Worm (Caenorhabditis elegans): ENCODE measurements around the gene nhr-21.
A peak's percentile ranks its signal among the peaks of the same experiment; 100 is the strongest.

The nhr-21 gene

ce11 chrII:7393922-7394689, 55.1 kb downstream of the nhr-21 start (continued):
- TF ChIP-seq lin-26 (GFP tag; IDR thresholded peaks at IDR 0.05) (0 out of 2 replicates have a peak, but pooled peaks have one; percentile 20), F23B12.7 (tag; optimal IDR thresholded peaks at IDR 0.05; ENCODE audit: insufficient read depth) (no peak), F33H1.4 (GFP tag; IDR thresholded peaks at IDR 0.05) (peak; percentile 85)

ce11 chrII:7394690-7395054, 55.6 kb downstream of the nhr-21 start, which contains the start of gene bath-44:
TSS of gene bath-44 (plus strand) at chrII:7394955.
- TF ChIP-seq F49E8.2 (tag; optimal IDR thresholded peaks at IDR 0.05; ENCODE audit: insufficient read depth) (no peak), ztf-26 (tag; optimal IDR thresholded peaks at IDR 0.05) (no peak), tbx-9 (tag; optimal IDR thresholded peaks at IDR 0.05; ENCODE audit: borderline replicate concordance) (no peak), hrde-1 (tag; optimal IDR thresholded peaks at IDR 0.05; ENCODE audit: borderline replicate concordance) (no peak), athp-1 (tag; optimal IDR thresholded peaks at IDR 0.05) (no peak), Y53G8AR.9 (GFP tag; conservative IDR thresholded peaks at IDR 0.05) (no peak)

- no peak for TF ChIP-seq mcd-1 (GFP tag; IDR thresholded peaks at IDR 0.05)
- no peak for TF ChIP-seq hlh-12 (tag; optimal IDR thresholded peaks at IDR 0.05)
- no peak for TF ChIP-seq unc-62 (GFP tag; optimal IDR thresholded peaks at IDR 0.05)
Measured at ce11 chrII:7396081-7396480, 57.1 kb downstream of the nhr-21 start.

- no peak for TF ChIP-seq egrh-3 (GFP tag; IDR thresholded peaks at IDR 0.05)
- TF ChIP-seq Y95B8A.8 (GFP tag; IDR thresholded peaks at IDR 0.05), result no peak
- TF ChIP-seq lin-35 (GFP tag; optimal IDR thresholded peaks at IDR 0.05), result no peak
- TF ChIP-seq efl-1 (GFP tag; optimal IDR thresholded peaks at IDR 0.05), result peak; percentile 8
- TF ChIP-seq Y53F4B.3 (GFP tag; IDR thresholded peaks at IDR 0.05), result no peak
- TF ChIP-seq Y56A3A.18 (GFP tag; IDR thresholded peaks at IDR 0.05), result no peak
- TF ChIP-seq madf-6 (GFP tag; IDR thresholded peaks at IDR 0.05), result 0 out of 2 replicates have a peak, but pooled peaks have one; percentile 17
- no peak for TF ChIP-seq ztf-6 (GFP tag; IDR thresholded peaks at IDR 0.05)
- TF ChIP-seq snpc-4 (GFP tag; optimal IDR thresholded peaks at IDR 0.05), result no peak
- TF ChIP-seq snpc-4 (tag; optimal IDR thresholded peaks at IDR 0.05), result peak in 2 of 4 experiments; percentile 8 to 18
- no peak for TF ChIP-seq ztf-25 (GFP tag; IDR thresholded peaks at IDR 0.05)
- TF ChIP-seq nfyb-1 (GFP tag; IDR thresholded peaks at IDR 0.05), result no peak
- TF ChIP-seq dpl-1 (GFP tag; optimal IDR thresholded peaks at IDR 0.05), result no peak
- no peak for TF ChIP-seq cebp-1 (GFP tag; IDR thresholded peaks at IDR 0.05)
- peak; percentile 29 for TF ChIP-seq cebp-1 (tag; optimal IDR thresholded peaks at IDR 0.05)
- no peak for TF ChIP-seq ama-1 (optimal IDR thresholded peaks at IDR 0.05)
- TF ChIP-seq ama-1 (GFP tag; optimal IDR thresholded peaks at IDR 0.05), result peak in 1 of 2 experiments; percentile 13
- no peak for TF ChIP-seq hlh-12 (tag; optimal IDR thresholded peaks at IDR 0.05)
- TF ChIP-seq F23B12.7 (tag; optimal IDR thresholded peaks at IDR 0.05; ENCODE audit: insufficient read depth), result no peak
- TF ChIP-seq hsf-1 (GFP tag; IDR thresholded peaks at IDR 0.05), result no peak
Measured at ce11 chrII:7397273-7397840, 58.3 kb downstream of the nhr-21 start.

DNA sequence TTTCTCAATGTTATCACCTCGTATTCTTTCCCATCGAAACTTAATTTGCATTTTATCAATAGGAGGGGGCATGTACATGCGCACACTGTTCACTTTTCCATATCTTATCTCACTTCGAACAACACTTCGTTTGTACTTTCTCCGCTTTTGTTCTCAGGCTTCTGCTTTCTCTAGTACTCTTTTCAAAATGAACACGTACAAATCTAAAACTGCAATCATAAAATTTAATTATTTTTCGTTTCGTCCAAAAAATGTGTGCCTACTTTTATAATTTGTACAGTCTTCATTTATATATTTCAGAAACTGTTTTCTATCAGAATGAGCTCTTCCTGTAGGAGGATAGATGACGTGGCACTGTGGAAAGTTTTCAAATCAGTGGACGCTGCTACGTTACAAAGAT, 59.7 kb downstream of the nhr-21 start, which contains the start of gene C07D10.1:
C07D10.1 (plus strand) TSS at position 301 of the 400 bp plus-strand sequence.
- no peak for TF ChIP-seq B0035.1 (tag; optimal IDR thresholded peaks at IDR 0.05)
